Worm (Caenorhabditis elegans) whole organism, early embryonic: ENCODE results near the gene R53.5.

Source experiments
- F13C5.2 ChIP-seq: sonication (generic microtip); optimal IDR thresholded peaks from 2 replicates; lab custom pipeline; 2017; ENCODE audit warnings: mild to moderate bottlenecking, missing genetic modification characterization, inconsistent platforms, missing compliant biosample characterization
- aly-1 ChIP-seq: sonication (generic microtip); optimal IDR thresholded peaks from 2 replicates; lab custom pipeline; 2016; ENCODE audit warnings: missing genetic modification characterization, missing compliant biosample characterization
- ama-1 ChIP-seq: fragments of 150-350 bp; optimal IDR thresholded peaks from 2 replicates; lab custom pipeline; 2014
- ceh-13 ChIP-seq: fragments of 200-800 bp; sonication (Bioruptor generic); optimal IDR thresholded peaks from 2 replicates; lab custom pipeline; 2018; ENCODE audit warnings: mild to moderate bottlenecking, missing genetic modification characterization, missing compliant biosample characterization
- ceh-36 ChIP-seq: sonication (generic microtip); optimal IDR thresholded peaks from 2 replicates; lab custom pipeline; 2016; ENCODE audit warnings: missing genetic modification characterization, inconsistent platforms, missing compliant biosample characterization
- ets-7 ChIP-seq: sonication (generic microtip); optimal IDR thresholded peaks from 2 replicates; lab custom pipeline; 2016; ENCODE audit warnings: missing genotype, missing genetic modification characterization, missing compliant biosample characterization
- flt-1 ChIP-seq: fragments of 200-800 bp; sonication (Bioruptor generic); IDR thresholded peaks from 2 replicates; pipeline ENCODE4 v1.3.6; 2022; ENCODE audit warnings: missing genetic modification characterization, missing compliant biosample characterization
- hmbx-1 ChIP-seq: sonication (generic microtip); optimal IDR thresholded peaks from 2 replicates; lab custom pipeline; 2016; ENCODE audit warnings: mild to moderate bottlenecking, missing genetic modification characterization, missing compliant biosample characterization
- hnd-1 ChIP-seq: sonication (generic microtip); optimal IDR thresholded peaks from 2 replicates; lab custom pipeline; 2016; ENCODE audit warnings: missing genetic modification characterization, missing compliant biosample characterization
- pes-1 ChIP-seq: fragments of 200-800 bp; sonication (Bioruptor generic); IDR thresholded peaks from 2 replicates; pipeline ENCODE4 v1.3.6; 2022; ENCODE audit warnings: missing genetic modification reagents, missing genetic modification characterization, missing compliant biosample characterization

DNA sequence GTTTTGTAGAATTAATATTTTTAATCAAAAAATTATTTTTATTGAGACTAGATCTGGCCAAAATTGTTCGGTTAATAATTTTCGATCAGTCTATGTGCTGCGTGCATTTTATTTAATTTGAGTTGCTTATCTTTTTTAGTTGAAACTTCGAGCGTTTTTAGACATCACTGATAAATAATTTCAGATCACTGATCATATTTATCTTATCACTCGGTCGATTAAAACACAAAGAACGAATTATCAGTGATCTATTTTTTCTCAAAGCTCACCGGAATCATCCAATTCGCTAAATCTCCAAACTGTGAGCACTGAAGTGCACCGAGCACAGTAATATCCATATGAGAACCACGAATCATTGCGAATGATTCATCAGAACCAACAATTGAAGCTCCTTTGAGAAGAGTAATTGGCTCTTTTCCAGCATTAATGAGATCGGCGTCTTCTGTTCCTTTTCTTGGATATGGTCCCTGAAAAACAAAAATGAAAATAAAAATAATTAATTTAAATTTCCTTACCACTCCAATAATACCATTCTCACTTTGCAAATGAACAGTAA lies 35.2 kb downstream of the R53.5 start:
- TF ChIP-seq ceh-36: no peak
- no peak for TF ChIP-seq flt-1 (GFP tag; lab: Robert Waterston, UW)
- no peak for TF ChIP-seq F13C5.2 (tag; lab: Kevin White, UChicago)
- no peak for TF ChIP-seq aly-1 (tag; lab: Kevin White, UChicago)
- no peak for TF ChIP-seq hnd-1 (tag; lab: Kevin White, UChicago)
- TF ChIP-seq ama-1 (lab: Kevin White, UChicago): no peak
- no peak for TF ChIP-seq ceh-13
- no peak for TF ChIP-seq hmbx-1 (tag; lab: Kevin White, UChicago)
- TF ChIP-seq pes-1: no peak
- no peak for TF ChIP-seq ets-7 (tag; lab: Kevin White, UChicago)
